Fruit fly (Drosophila melanogaster) whole organism, embryonic: ENCODE results near the gene Sk2.

Experiments
- Antp ChIP-seq: fragments of 200-800 bp; sonication (Bioruptor generic); optimal IDR thresholded peaks from 3 replicates; lab custom pipeline; 2016; ENCODE audit warnings: missing biosample characterization, missing genetic modification characterization
- Atf3 ChIP-seq: fragments of 200-800 bp; sonication (Bioruptor generic); optimal IDR thresholded peaks from 3 replicates; lab custom pipeline; 2016; ENCODE audit warnings: missing biosample characterization, missing genetic modification characterization
- B-H1 ChIP-seq: fragments of 200-800 bp; sonication (Bioruptor generic); IDR thresholded peaks from 3 replicates; pipeline ENCODE4 v1.3.6; 2022; ENCODE audit warnings: missing biosample characterization, missing genetic modification characterization
- Blimp-1 ChIP-seq: fragments of 200-800 bp; sonication (Bioruptor generic); optimal IDR thresholded peaks from 3 replicates; lab custom pipeline; 2018; ENCODE audit warnings: missing biosample characterization, missing genetic modification characterization, mild to moderate bottlenecking, moderate library complexity, missing genetic modification reagents
- CG10462 ChIP-seq: fragments of 200-800 bp; sonication (Bioruptor generic); optimal IDR thresholded peaks from 2 replicates; lab custom pipeline; 2016; ENCODE audit warnings: missing biosample characterization, missing genetic modification characterization
- CG11695 ChIP-seq: fragments of 200-800 bp; sonication (Bioruptor generic); IDR thresholded peaks from 3 replicates; pipeline ENCODE4 v1.3.6; 2022; ENCODE audit warnings: missing biosample characterization, missing genetic modification characterization
- CG12391 ChIP-seq: fragments of 200-800 bp; sonication (Bioruptor generic); optimal IDR thresholded peaks from 3 replicates; lab custom pipeline; 2018; ENCODE audit warnings: missing biosample characterization, mild to moderate bottlenecking, missing genetic modification characterization, moderate library complexity
- CG12942 ChIP-seq: fragments of 200-800 bp; sonication (Bioruptor generic); optimal IDR thresholded peaks from 3 replicates; lab custom pipeline; 2016; ENCODE audit warnings: missing biosample characterization, missing genetic modification characterization
- CG13287 ChIP-seq: fragments of 200-800 bp; sonication (Bioruptor generic); IDR thresholded peaks from 2 replicates; pipeline ENCODE4 v1.3.6; 2022; ENCODE audit warnings: missing biosample characterization, missing genetic modification characterization; ENCODE audit not compliant: partially characterized antibody
- CG14441 ChIP-seq: fragments of 200-800 bp; sonication (Bioruptor generic); IDR thresholded peaks from 2 replicates; pipeline ENCODE4 v1.3.6; 2022; ENCODE audit warnings: missing biosample characterization, missing genetic modification characterization
- CG14710 ChIP-seq: fragments of 200-800 bp; sonication (Bioruptor generic); optimal IDR thresholded peaks from 3 replicates; lab custom pipeline; 2019; ENCODE audit warnings: missing biosample characterization, mild to moderate bottlenecking, missing genetic modification characterization, moderate library complexity
- CG15073 ChIP-seq: fragments of 200-800 bp; sonication (Bioruptor generic); optimal IDR thresholded peaks from 2 replicates; lab custom pipeline; 2016; ENCODE audit warnings: missing biosample characterization, missing genetic modification characterization
- CG17328 ChIP-seq: fragments of 200-800 bp; sonication (Bioruptor generic); IDR thresholded peaks from 2 replicates; pipeline ENCODE4 v1.3.6; 2022; ENCODE audit warnings: missing biosample characterization, missing genetic modification characterization
- CG17359 ChIP-seq: fragments of 200-800 bp; sonication (Bioruptor generic); optimal IDR thresholded peaks from 3 replicates; lab custom pipeline; 2018; ENCODE audit warnings: missing biosample characterization, mild to moderate bottlenecking, missing genetic modification characterization, moderate library complexity
- CG17568 ChIP-seq: fragments of 200-800 bp; sonication (Bioruptor generic); optimal IDR thresholded peaks from 2 replicates; lab custom pipeline; 2018; ENCODE audit warnings: missing biosample characterization, mild to moderate bottlenecking, missing genetic modification characterization, moderate library complexity
- CG18619 ChIP-seq: fragments of 200-800 bp; sonication (Bioruptor generic); optimal IDR thresholded peaks from 3 replicates; lab custom pipeline; 2017; ENCODE audit warnings: missing biosample characterization, mild to moderate bottlenecking, missing genetic modification characterization
- CG8924 ChIP-seq: fragments of 200-800 bp; optimal IDR thresholded peaks from 3 replicates; lab custom pipeline; 2019; ENCODE audit warnings: missing biosample characterization, mild to moderate bottlenecking, missing genetic modification characterization, moderate library complexity
- Dll ChIP-seq: fragments of 200-800 bp; sonication (Bioruptor generic); IDR thresholded peaks from 4 replicates; pipeline ENCODE4 v1.3.6; 2022; ENCODE audit warnings: missing biosample characterization, missing genetic modification characterization; ENCODE audit not compliant: partially characterized antibody
- Doc2 ChIP-seq: fragments of 200-800 bp; sonication (Bioruptor generic); IDR thresholded peaks from 2 replicates; pipeline ENCODE4 v1.3.6; 2022; ENCODE audit warnings: missing biosample characterization, missing genetic modification characterization
- Dref ChIP-seq: fragments of 200-800 bp; sonication (Bioruptor generic); IDR thresholded peaks from 2 replicates; pipeline ENCODE4 v1.3.6; 2022; ENCODE audit warnings: missing biosample characterization, missing genetic modification characterization
- Hmx ChIP-seq: fragments of 200-800 bp; sonication (Bioruptor generic); optimal IDR thresholded peaks from 2 replicates; lab custom pipeline; 2016; ENCODE audit warnings: missing biosample characterization, missing genetic modification characterization
- Hr39 ChIP-seq: fragments of >200 bp; optimal IDR thresholded peaks from 2 replicates; lab custom pipeline; 2017
- Med ChIP-seq: fragments of 200-800 bp; sonication (Bioruptor generic); peaks from one replicate; lab custom pipeline; 2016; ENCODE audit warnings: missing biosample characterization, missing genetic modification characterization, mild to moderate bottlenecking, inconsistent platforms, moderate library complexity
- NK7.1 ChIP-seq: fragments of 200-800 bp; sonication (Bioruptor generic); optimal IDR thresholded peaks from 3 replicates; lab custom pipeline; 2016; ENCODE audit warnings: missing biosample characterization, missing genetic modification characterization
- Nf-YA ChIP-seq: fragments of 200-800 bp; sonication (Bioruptor generic); IDR thresholded peaks from 2 replicates; pipeline ENCODE4 v1.3.6; 2022; ENCODE audit warnings: missing biosample characterization, missing genetic modification characterization
- Six4 ChIP-seq: fragments of 200-800 bp; sonication (Bioruptor generic); optimal IDR thresholded peaks from 2 replicates; lab custom pipeline; 2016; ENCODE audit warnings: missing biosample characterization, missing genetic modification characterization
- Trl ChIP-seq, 3 experiments: fragments of >200 bp in 2 of 3; fragments of 200-800 bp in 1 of 3; sonication (Bioruptor generic) in 1 of 3; optimal IDR thresholded peaks; 2 replicates in 1 of 3; 3 replicates in 2 of 3; lab custom pipeline; 2016 to 2017; ENCODE audit warnings: missing biosample characterization in 1 of 3, missing genetic modification characterization in 1 of 3
- Xbp1 ChIP-seq: fragments of 200-800 bp; sonication (Bioruptor generic); optimal IDR thresholded peaks from 3 replicates; lab custom pipeline; 2016; ENCODE audit warnings: missing biosample characterization, mild to moderate bottlenecking, missing genetic modification characterization
- amos ChIP-seq: fragments of 200-800 bp; sonication (Bioruptor generic); IDR thresholded peaks from 2 replicates; pipeline ENCODE4 v1.3.6; 2022; ENCODE audit warnings: missing biosample characterization, missing genetic modification characterization; ENCODE audit not compliant: partially characterized antibody
- ato ChIP-seq: fragments of 200-800 bp; sonication (Bioruptor generic); IDR thresholded peaks from 2 replicates; pipeline ENCODE4 v1.3.6; 2022; ENCODE audit warnings: missing biosample characterization, missing genetic modification characterization; ENCODE audit not compliant: partially characterized antibody
- cg ChIP-seq: fragments of 200-800 bp; sonication (Bioruptor generic); optimal IDR thresholded peaks from 3 replicates; lab custom pipeline; 2019; ENCODE audit warnings: missing biosample characterization, mild to moderate bottlenecking, missing genetic modification characterization, moderate library complexity
- chif ChIP-seq, 2 experiments: fragments of 200-800 bp; sonication (Bioruptor generic); optimal IDR thresholded peaks; 3 replicates each; lab custom pipeline; 2016; ENCODE audit warnings: missing biosample characterization in 2 of 2, missing genetic modification characterization in 2 of 2
- chn ChIP-seq: fragments of 200-800 bp; sonication (Bioruptor generic); optimal IDR thresholded peaks from 2 replicates; lab custom pipeline; 2016; ENCODE audit warnings: missing biosample characterization, missing genetic modification characterization
- corto ChIP-seq: fragments of 200-800 bp; sonication (Bioruptor generic); optimal IDR thresholded peaks from 2 replicates; lab custom pipeline; 2016; ENCODE audit warnings: missing biosample characterization, mild to moderate bottlenecking, missing genetic modification characterization, moderate library complexity
- da ChIP-seq: fragments of 200-800 bp; sonication (Bioruptor generic); optimal IDR thresholded peaks from 2 replicates; lab custom pipeline; 2016; ENCODE audit warnings: missing biosample characterization, missing genetic modification characterization
- en ChIP-seq: fragments of 200-800 bp; sonication (Bioruptor generic); optimal IDR thresholded peaks from 2 replicates; lab custom pipeline; 2016; ENCODE audit warnings: missing biosample characterization, missing genetic modification characterization
- fu2 ChIP-seq: fragments of 200-800 bp; sonication (Bioruptor generic); optimal IDR thresholded peaks from 2 replicates; lab custom pipeline; 2016; ENCODE audit warnings: missing biosample characterization, missing genetic modification characterization
- hb ChIP-seq: fragments of 200-800 bp; sonication (Bioruptor generic); IDR thresholded peaks from 3 replicates; pipeline ENCODE4 v1.3.6; 2022; ENCODE audit warnings: missing biosample characterization, missing genetic modification characterization; ENCODE audit not compliant: partially characterized antibody
- kay ChIP-seq: fragments of 200-800 bp; sonication (Bioruptor generic); optimal IDR thresholded peaks from 2 replicates; lab custom pipeline; 2016; ENCODE audit warnings: missing biosample characterization, missing genetic modification characterization
- nerfin-1 ChIP-seq: fragments of 200-800 bp; sonication (Bioruptor generic); optimal IDR thresholded peaks from 3 replicates; lab custom pipeline; 2019; ENCODE audit warnings: missing biosample characterization, mild to moderate bottlenecking, missing genetic modification characterization, moderate library complexity
- pfk ChIP-seq: fragments of 200-800 bp; sonication (Bioruptor generic); optimal IDR thresholded peaks from 2 replicates; lab custom pipeline; 2018; ENCODE audit warnings: missing biosample characterization, mild to moderate bottlenecking, missing genetic modification characterization, moderate library complexity
- ranshi ChIP-seq: fragments of 200-800 bp; sonication (Bioruptor generic); IDR thresholded peaks from 2 replicates; pipeline ENCODE4 v1.3.6; 2022; ENCODE audit warnings: missing biosample characterization, missing genetic modification characterization
- schlank ChIP-seq: fragments of 200-800 bp; sonication (Bioruptor generic); optimal IDR thresholded peaks from 2 replicates; lab custom pipeline; 2018; ENCODE audit warnings: missing biosample characterization, mild to moderate bottlenecking, missing genetic modification characterization
- sens ChIP-seq: fragments of 200-800 bp; sonication (Bioruptor generic); peaks from one replicate; lab custom pipeline; 2016; ENCODE audit warnings: missing biosample characterization, missing genetic modification characterization
- seq ChIP-seq: fragments of 200-800 bp; sonication (Bioruptor generic); IDR thresholded peaks from 2 replicates; pipeline ENCODE4 v1.3.6; 2022; ENCODE audit warnings: missing biosample characterization, missing genetic modification characterization
- trem ChIP-seq: fragments of 200-800 bp; optimal IDR thresholded peaks from 3 replicates; lab custom pipeline; 2019; ENCODE audit warnings: missing biosample characterization, mild to moderate bottlenecking, missing genetic modification characterization, moderate library complexity
- tx ChIP-seq: fragments of 200-800 bp; sonication (Bioruptor generic); optimal IDR thresholded peaks from 2 replicates; lab custom pipeline; 2016; ENCODE audit warnings: missing biosample characterization, missing genetic modification characterization
- z ChIP-seq: fragments of 200-800 bp; sonication (Bioruptor generic); IDR thresholded peaks from 3 replicates; pipeline ENCODE4 v1.3.6; 2022; ENCODE audit warnings: missing biosample characterization, missing genetic modification characterization
- zen ChIP-seq: fragments of 200-800 bp; sonication (Bioruptor generic); optimal IDR thresholded peaks from 3 replicates; lab custom pipeline; 2018; ENCODE audit warnings: missing biosample characterization, mild to moderate bottlenecking, missing genetic modification characterization, moderate library complexity

The Sk2 gene

DNA sequence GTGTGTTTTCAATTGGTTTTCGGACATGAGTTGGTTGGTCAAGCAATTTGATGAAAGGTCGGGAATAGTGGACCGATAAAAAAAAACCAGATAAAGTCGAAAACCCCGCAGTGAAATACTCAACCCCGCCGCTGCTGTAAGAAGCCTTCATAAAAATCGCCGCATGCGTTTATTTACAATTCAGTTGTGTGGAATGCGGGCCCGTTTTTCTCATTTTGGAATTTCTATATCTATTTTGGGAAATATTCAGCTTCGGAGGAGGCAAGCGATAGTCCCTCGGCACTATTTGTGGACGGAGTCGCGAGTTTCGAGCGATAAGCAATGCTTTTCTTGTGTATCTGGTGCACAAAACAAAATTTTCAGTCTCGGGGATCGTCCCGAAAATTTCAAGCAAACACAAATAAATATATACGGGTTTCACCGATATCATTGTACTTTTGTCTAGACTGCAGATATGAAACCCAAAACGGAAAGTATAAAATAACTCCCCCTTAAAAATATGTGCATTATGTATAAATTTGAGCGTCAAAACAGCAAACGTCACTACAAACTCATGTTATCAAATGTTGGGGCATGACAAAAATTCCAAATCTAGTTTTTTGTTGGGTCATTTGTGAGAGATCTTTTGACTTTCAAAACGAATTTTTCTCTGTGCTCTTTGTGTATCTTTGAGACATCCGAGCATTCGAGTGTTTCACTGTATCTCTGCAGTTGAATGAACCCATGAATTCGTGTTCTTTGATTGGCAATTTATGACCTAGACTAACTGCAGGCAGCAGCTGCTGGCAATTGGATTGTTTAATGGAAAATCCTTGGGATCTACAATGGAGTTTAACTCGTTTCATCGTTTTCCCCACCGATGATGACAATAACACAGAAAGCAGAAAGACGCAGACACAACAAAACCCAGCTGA is 12.3 kb downstream of the Sk2 start (continued):
- TF ChIP-seq schlank (tag; lab: Kevin White, UChicago) (no peak), sens (peak; percentile 87), CG11695 (GFP tag; lab: Robert Waterston, UW) (no peak), NK7.1 (GFP tag; lab: Kevin White, UChicago) (no peak), ato (no peak), Dll (GFP tag; lab: Robert Waterston, UW) (no peak), pfk (GFP tag; lab: Kevin White, UChicago) (no peak), CG17328 (no peak), corto (GFP tag; lab: Kevin White, UChicago) (no peak), hb (GFP tag; lab: Robert Waterston, UW) (no peak), da (GFP tag; lab: Kevin White, UChicago) (no peak), CG12942 (GFP tag; lab: Kevin White, UChicago) (no peak), CG18619 (no peak), CG10462 (GFP tag; lab: Kevin White, UChicago) (no peak), nerfin-1 (peak; percentile 43), CG12391 (peak; percentile 36), ranshi (GFP tag; lab: Robert Waterston, UW) (no peak), en (GFP tag; lab: Kevin White, UChicago) (no peak), trem (tag; lab: Kevin White, UChicago) (peak; percentile 19), Hmx (GFP tag; lab: Kevin White, UChicago) (no peak), cg (GFP tag; lab: Kevin White, UChicago) (no peak), Atf3 (GFP tag; lab: Kevin White, UChicago) (no peak), CG15073 (no peak), zen (no peak), z (0 out of 3 replicates have a peak, but pooled peaks have one; percentile 8), Doc2 (GFP tag; lab: Robert Waterston, UW) (no peak), Med (GFP tag; lab: Kevin White, UChicago) (peak; percentile 42), CG13287 (GFP tag; lab: Robert Waterston, UW) (no peak), kay (GFP tag; lab: Kevin White, UChicago) (no peak), seq (GFP tag; lab: Robert Waterston, UW) (no peak), Blimp-1 (GFP tag; lab: Kevin White, UChicago) (peak; percentile 37), CG8924 (tag; lab: Kevin White, UChicago) (peak; percentile 35), CG17359 (tag; lab: Kevin White, UChicago) (peak; percentile 6), CG14710 (tag; lab: Kevin White, UChicago) (peak; percentile 30), Antp (GFP tag; lab: Kevin White, UChicago) (no peak), amos (GFP tag; lab: Robert Waterston, UW) (no peak), Nf-YA (GFP tag; lab: Robert Waterston, UW) (no peak), chif (GFP tag; optimal IDR thresholded peaks at IDR 0.05; lab: Kevin White, UChicago) (peak in 1 of 2 experiments; percentile 23), Six4 (no peak), CG14441 (GFP tag; lab: Robert Waterston, UW) (no peak), B-H1 (GFP tag; lab: Robert Waterston, UW) (no peak), Xbp1 (GFP tag; lab: Kevin White, UChicago) (no peak), chn (GFP tag; lab: Kevin White, UChicago) (no peak), Dref (no peak), Trl (optimal IDR thresholded peaks at IDR 0.05; lab: Kevin White, UChicago) (no peak), Trl (GFP tag; optimal IDR thresholded peaks at IDR 0.05; lab: Kevin White, UChicago) (no peak), fu2 (GFP tag; lab: Kevin White, UChicago) (no peak), tx (no peak), CG17568 (GFP tag; lab: Kevin White, UChicago) (no peak), Hr39 (no peak)
